Worm (Caenorhabditis elegans) whole organism, mixed stage, embryonic: ENCODE measurements around the gene F12A10.8.

Experiments used
- ceh-83 ChIP-seq: fragments of 200-800 bp; sonication (Bioruptor generic); optimal IDR thresholded peaks from 2 replicates; lab custom pipeline; 2018; ENCODE audit warnings: mild to moderate bottlenecking, missing genetic modification characterization, missing compliant biosample characterization
- ces-1 ChIP-seq: fragments of 150-350 bp; optimal IDR thresholded peaks from 2 replicates; lab custom pipeline; 2014; ENCODE audit warnings: missing biosample characterization, missing genetic modification reagents, missing genetic modification characterization
- pha-4 ChIP-seq: fragments of 150-350 bp; optimal IDR thresholded peaks from 2 replicates; lab custom pipeline; 2018; ENCODE audit warnings: missing biosample characterization, missing genetic modification reagents, missing genetic modification characterization
- unc-62 ChIP-seq: fragments of 150-350 bp; optimal IDR thresholded peaks from 2 replicates; lab custom pipeline; 2014; ENCODE audit warnings: missing biosample characterization, missing genetic modification reagents, missing genetic modification characterization

- no peak for TF ChIP-seq ceh-83 (GFP tag; lab: Kevin White, UChicago)
- TF ChIP-seq unc-62, result no peak
- no peak for TF ChIP-seq ces-1
- TF ChIP-seq pha-4 (tag; lab: Kevin White, UChicago), result no peak
Observed at ce11 chrII:5525297-5525696, 24.4 kb upstream of the F12A10.8 start, which contains the start of gene tbx-35.
